Worm (Caenorhabditis elegans) whole organism, mixed stage, embryonic: Measurements from ENCODE around the gene fbxc-18.
"Not testable (repeated sequence)": the region's sequence is repeated elsewhere in the genome, so short reads cannot be mapped to it uniquely, and the experiment has no call there.

Experiments
- M03D4.4 ChIP-seq: sonication (generic microtip); optimal IDR thresholded peaks from 2 replicates; lab custom pipeline; 2017; ENCODE audit warnings: mild to moderate bottlenecking, missing genetic modification characterization, missing compliant biosample characterization
- blmp-1 ChIP-seq: fragments of 150-350 bp; optimal IDR thresholded peaks from 2 replicates; lab custom pipeline; 2014; ENCODE audit warnings: missing biosample characterization, missing genetic modification characterization
- ceh-39 ChIP-seq: fragments of 150-350 bp; optimal IDR thresholded peaks from 2 replicates; lab custom pipeline; 2014; ENCODE audit warnings: missing biosample characterization, missing genetic modification characterization
- ces-1 ChIP-seq: fragments of 150-350 bp; optimal IDR thresholded peaks from 2 replicates; lab custom pipeline; 2014; ENCODE audit warnings: missing biosample characterization, missing genetic modification reagents, missing genetic modification characterization
- drap-1 ChIP-seq: fragments of 200-800 bp; sonication (Bioruptor generic); optimal IDR thresholded peaks from 3 replicates; lab custom pipeline; 2018; ENCODE audit warnings: mild to moderate bottlenecking, missing genetic modification characterization, missing compliant biosample characterization
- elt-1 ChIP-seq: sonication (generic microtip); optimal IDR thresholded peaks from 2 replicates; lab custom pipeline; 2017; ENCODE audit warnings: missing genetic modification characterization, mild to moderate bottlenecking, missing compliant biosample characterization, antibody characterized with exemption, moderate library complexity, borderline replicate concordance; ENCODE audit not compliant: insufficient read depth
- elt-3 ChIP-seq: fragments of 150-350 bp; optimal IDR thresholded peaks from 2 replicates; lab custom pipeline; 2014; ENCODE audit warnings: missing biosample characterization, missing genetic modification characterization
- flh-1 ChIP-seq: fragments of 200-800 bp; sonication (Bioruptor generic); optimal IDR thresholded peaks from 2 replicates; lab custom pipeline; 2018; ENCODE audit warnings: mild to moderate bottlenecking, missing genetic modification characterization, moderate library complexity, missing compliant biosample characterization
- ham-2 ChIP-seq: fragments of 200-800 bp; sonication (Bioruptor generic); optimal IDR thresholded peaks from 2 replicates; lab custom pipeline; 2018; ENCODE audit warnings: mild to moderate bottlenecking, missing genetic modification characterization, missing compliant biosample characterization
- hlh-1 ChIP-seq: fragments of 150-350 bp; optimal IDR thresholded peaks from 2 replicates; lab custom pipeline; 2014; ENCODE audit warnings: missing biosample characterization, missing genetic modification reagents, missing genetic modification characterization
- lin-13 ChIP-seq: fragments of 150-350 bp; optimal IDR thresholded peaks from 2 replicates; lab custom pipeline; 2014; ENCODE audit warnings: missing biosample characterization, missing genetic modification characterization
- lin-32 ChIP-seq: fragments of 200-800 bp; sonication (Bioruptor generic); optimal IDR thresholded peaks from 2 replicates; lab custom pipeline; 2018; ENCODE audit warnings: mild to moderate bottlenecking, missing genetic modification characterization, missing compliant biosample characterization
- lsy-2 ChIP-seq: fragments of 150-350 bp; optimal IDR thresholded peaks from 2 replicates; lab custom pipeline; 2014; ENCODE audit warnings: missing biosample characterization, missing genetic modification characterization
- mab-5 ChIP-seq: fragments of 150-350 bp; optimal IDR thresholded peaks from 2 replicates; lab custom pipeline; 2014; ENCODE audit warnings: missing biosample characterization, missing genetic modification characterization
- mep-1 ChIP-seq: fragments of 150-350 bp; optimal IDR thresholded peaks from 2 replicates; lab custom pipeline; 2017; ENCODE audit warnings: missing biosample characterization, missing genetic modification reagents, missing genetic modification characterization, inconsistent platforms
- mls-2 ChIP-seq: sonication (generic microtip); optimal IDR thresholded peaks from 2 replicates; lab custom pipeline; 2016; ENCODE audit warnings: mild to moderate bottlenecking, missing genetic modification characterization, moderate library complexity, missing compliant biosample characterization
- nhr-12 ChIP-seq: fragments of 150-350 bp; optimal IDR thresholded peaks from 2 replicates; lab custom pipeline; 2014; ENCODE audit warnings: missing biosample characterization, missing genetic modification characterization
- nhr-2 ChIP-seq: fragments of 150-350 bp; optimal IDR thresholded peaks from 2 replicates; lab custom pipeline; 2014; ENCODE audit warnings: missing biosample characterization, missing genetic modification characterization
- nhr-28 ChIP-seq: fragments of 150-350 bp; optimal IDR thresholded peaks from 2 replicates; lab custom pipeline; 2014; ENCODE audit warnings: missing biosample characterization, missing genetic modification characterization
- nhr-76 ChIP-seq: sonication (generic microtip); optimal IDR thresholded peaks from 2 replicates; lab custom pipeline; 2017; ENCODE audit warnings: missing biosample characterization, missing genetic modification characterization
- pha-4 ChIP-seq: fragments of 150-350 bp; optimal IDR thresholded peaks from 2 replicates; lab custom pipeline; 2018; ENCODE audit warnings: missing biosample characterization, missing genetic modification reagents, missing genetic modification characterization
- sem-2 ChIP-seq: fragments of 200-800 bp; sonication (Bioruptor generic); optimal IDR thresholded peaks from 2 replicates; lab custom pipeline; 2018; ENCODE audit warnings: mild to moderate bottlenecking, missing genetic modification characterization, missing compliant biosample characterization
- snpc-4 ChIP-seq: fragments of 150-350 bp; optimal IDR thresholded peaks from 2 replicates; lab custom pipeline; 2014; ENCODE audit warnings: missing biosample characterization, missing genetic modification characterization
- unc-120 ChIP-seq: sonication (generic microtip); optimal IDR thresholded peaks from 2 replicates; lab custom pipeline; 2017; ENCODE audit warnings: missing genetic modification characterization, missing compliant biosample characterization; ENCODE audit not compliant: poor library complexity, severe bottlenecking
- unc-62 ChIP-seq: fragments of 150-350 bp; optimal IDR thresholded peaks from 2 replicates; lab custom pipeline; 2014; ENCODE audit warnings: missing biosample characterization, missing genetic modification reagents, missing genetic modification characterization
- zip-8 ChIP-seq: fragments of 150-350 bp; optimal IDR thresholded peaks from 2 replicates; lab custom pipeline; 2014; ENCODE audit warnings: missing biosample characterization, missing genetic modification characterization
- ztf-11 ChIP-seq: fragments of 150-350 bp; optimal IDR thresholded peaks from 2 replicates; lab custom pipeline; 2014; ENCODE audit warnings: missing biosample characterization, missing genetic modification characterization

The fbxc-18 gene

DNA sequence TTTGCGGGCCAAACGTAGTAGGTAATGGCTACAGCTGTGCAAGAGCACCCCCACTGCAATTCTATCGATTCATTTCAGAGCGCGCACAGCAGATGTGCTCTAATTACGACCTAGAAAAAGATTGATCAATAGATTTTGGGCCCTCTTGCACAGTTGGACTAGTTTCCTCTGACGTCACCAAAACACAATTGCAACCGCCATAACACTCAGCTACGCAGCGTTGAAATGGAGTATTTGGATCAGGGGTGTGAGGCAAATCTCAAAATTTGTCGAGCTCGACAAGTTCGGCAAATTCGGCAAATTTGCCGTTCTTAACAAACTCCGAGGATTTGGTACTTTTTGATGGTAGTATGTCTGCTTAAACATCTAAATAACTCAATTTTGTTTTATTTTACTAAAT is at the start of gene fbxc-18:
Gene fbxc-18, minus strand, starts transcription at position 101 of the 400 bp plus-strand sequence.
- TF ChIP-seq flh-1; nhr-2 (tag; lab: Kevin White, UChicago); mab-5 (tag; lab: Kevin White, UChicago): not testable (repeated sequence)
- TF ChIP-seq, all 35 proteins: peak for 0; not testable (repeated sequence) for 35

DNA sequence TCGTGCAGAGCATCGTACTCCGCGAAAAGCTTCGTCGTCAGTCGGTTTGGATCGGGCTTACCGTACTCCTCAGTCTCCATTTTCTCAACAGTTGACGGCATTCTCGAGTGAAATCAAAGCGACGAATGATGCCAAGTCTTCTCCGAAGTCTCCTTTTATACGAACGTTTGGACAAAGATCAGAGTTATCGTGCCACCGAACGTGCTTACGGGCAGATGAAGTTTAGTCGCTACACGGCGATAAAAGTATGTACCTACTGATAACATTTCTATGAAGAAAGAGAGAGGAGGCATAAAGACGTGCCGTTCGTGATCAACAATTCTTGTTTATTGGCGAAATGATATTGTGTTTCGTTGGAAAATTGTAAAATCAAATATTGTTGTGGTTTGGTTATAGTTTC is 39.5 kb upstream of the fbxc-18 start, which contains the start of gene F45D11.14:
Gene F45D11.14, minus strand, starts transcription at position 101 of the 400 bp plus-strand sequence.
- not testable (repeated sequence) for TF ChIP-seq drap-1 (GFP tag; lab: Kevin White, UChicago); lin-32; hlh-1 (tag; lab: Kevin White, UChicago)

DNA sequence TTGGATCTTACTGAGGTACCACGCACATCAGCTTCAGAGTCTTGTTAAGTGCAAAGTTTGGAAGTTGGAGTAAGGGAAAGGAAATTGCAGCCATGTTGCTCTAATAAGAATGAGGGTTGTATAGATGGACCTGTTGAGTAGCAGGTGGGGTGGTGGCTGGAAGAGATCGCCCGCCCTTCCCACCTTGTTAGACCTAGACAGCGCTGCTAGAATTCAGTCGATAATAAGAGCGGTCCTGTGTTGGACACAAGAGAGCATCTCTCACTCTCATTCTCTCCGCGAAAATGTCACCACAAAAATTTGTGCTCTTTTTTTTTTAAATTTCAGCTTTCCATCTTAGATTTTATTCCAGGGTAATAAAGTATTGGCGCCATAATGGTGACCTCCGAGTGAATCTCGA is 34.5 kb upstream of the fbxc-18 start, which contains the start of the genes fbxb-30 and F45D11.5:
Gene fbxb-30, minus strand, starts transcription at position 101 of the 400 bp plus-strand sequence.
Gene F45D11.5, plus strand, starts transcription at position 352 of the 400 bp plus-strand sequence.
- TF ChIP-seq nhr-2 (tag; lab: Kevin White, UChicago) = no peak
- no peak for TF ChIP-seq elt-1 (tag; lab: Kevin White, UChicago)
- no peak for TF ChIP-seq M03D4.4
- TF ChIP-seq sem-2 (GFP tag; lab: Kevin White, UChicago) = no peak
- no peak for TF ChIP-seq lin-13 (tag; lab: Kevin White, UChicago)
- no peak for TF ChIP-seq zip-8
- TF ChIP-seq nhr-76 (tag; lab: Kevin White, UChicago) = no peak
- TF ChIP-seq, all 35 proteins: peak for 0

DNA sequence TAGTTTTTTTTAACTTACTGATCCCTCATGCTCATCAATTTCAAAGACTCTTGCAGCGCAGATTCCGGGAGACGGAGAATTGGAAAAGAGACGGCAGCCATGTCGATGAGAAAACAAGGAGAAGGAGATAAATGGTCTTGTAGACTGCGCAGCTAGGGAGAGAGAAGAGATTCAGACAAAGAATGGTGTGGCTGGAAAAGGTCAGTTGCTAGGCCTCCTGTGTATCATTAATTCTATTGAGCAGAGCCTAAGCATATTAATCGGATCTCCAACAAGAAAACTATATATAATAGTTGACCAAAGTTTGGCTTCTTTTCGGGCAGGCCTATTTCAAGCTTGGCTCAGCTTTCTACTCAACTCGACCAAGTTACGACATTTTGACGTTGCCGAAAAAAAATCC is 32.6 kb upstream of the fbxc-18 start, which contains the start of gene fbxb-29:
Gene fbxb-29, minus strand, starts transcription at position 101 of the 400 bp plus-strand sequence.
- TF ChIP-seq ceh-39 (tag; lab: Kevin White, UChicago) (no peak), ham-2 (GFP tag; lab: Kevin White, UChicago) (no peak), mep-1 (no peak), nhr-28 (tag; lab: Kevin White, UChicago) (no peak), ztf-11 (no peak), unc-120 (tag; lab: Kevin White, UChicago) (no peak), pha-4 (tag; lab: Kevin White, UChicago) (no peak), lin-32 (no peak), lin-13 (tag; lab: Kevin White, UChicago) (no peak), nhr-2 (tag; lab: Kevin White, UChicago) (no peak), sem-2 (GFP tag; lab: Kevin White, UChicago) (no peak), unc-62 (GFP tag; lab: Kevin White, UChicago) (no peak), mls-2 (no peak), mab-5 (tag; lab: Kevin White, UChicago) (no peak), M03D4.4 (no peak), blmp-1 (tag; lab: Kevin White, UChicago) (no peak)
- TF ChIP-seq, all 35 proteins: peak for 0

DNA sequence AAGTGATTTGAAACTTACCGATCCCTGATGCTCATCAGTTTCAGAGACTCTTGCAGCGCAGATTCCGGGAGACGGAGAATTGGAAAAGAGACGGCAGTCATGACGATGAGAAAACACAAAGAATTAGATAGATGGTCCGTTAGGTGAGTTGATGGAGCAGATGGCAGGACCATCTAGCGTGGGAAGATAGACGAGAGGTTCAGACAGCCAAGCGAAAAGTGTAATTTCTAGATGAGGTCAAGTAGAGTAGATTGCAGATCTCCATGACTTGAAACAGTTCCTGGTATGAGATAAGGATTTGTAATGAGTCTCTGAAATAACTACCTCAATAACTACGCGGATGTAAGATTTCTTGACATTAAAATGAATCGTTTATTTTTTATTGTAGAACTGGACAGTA is 29.2 kb upstream of the fbxc-18 start, which contains the start of gene F45D11.11:
Gene F45D11.11, minus strand, starts transcription at position 101 of the 400 bp plus-strand sequence.
- not testable (repeated sequence) for TF ChIP-seq snpc-4 (tag; lab: Kevin White, UChicago); ceh-39 (tag; lab: Kevin White, UChicago); zip-8

DNA sequence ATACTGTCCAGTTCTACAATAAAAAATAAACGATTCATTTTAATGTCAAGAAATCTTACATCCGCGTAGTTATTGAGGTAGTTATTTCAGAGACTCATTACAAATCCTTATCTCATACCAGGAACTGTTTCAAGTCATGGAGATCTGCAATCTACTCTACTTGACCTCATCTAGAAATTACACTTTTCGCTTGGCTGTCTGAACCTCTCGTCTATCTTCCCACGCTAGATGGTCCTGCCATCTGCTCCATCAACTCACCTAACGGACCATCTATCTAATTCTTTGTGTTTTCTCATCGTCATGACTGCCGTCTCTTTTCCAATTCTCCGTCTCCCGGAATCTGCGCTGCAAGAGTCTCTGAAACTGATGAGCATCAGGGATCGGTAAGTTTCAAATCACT is 27.4 kb upstream of the fbxc-18 start, which contains the start of gene F45D11.7:
Gene F45D11.7, plus strand, starts transcription at position 301 of the 400 bp plus-strand sequence.
- not testable (repeated sequence) for TF ChIP-seq pha-4 (tag; lab: Kevin White, UChicago); ceh-39 (tag; lab: Kevin White, UChicago); mep-1
- TF ChIP-seq, all 35 proteins: peak for 0; not testable (repeated sequence) for 35

DNA sequence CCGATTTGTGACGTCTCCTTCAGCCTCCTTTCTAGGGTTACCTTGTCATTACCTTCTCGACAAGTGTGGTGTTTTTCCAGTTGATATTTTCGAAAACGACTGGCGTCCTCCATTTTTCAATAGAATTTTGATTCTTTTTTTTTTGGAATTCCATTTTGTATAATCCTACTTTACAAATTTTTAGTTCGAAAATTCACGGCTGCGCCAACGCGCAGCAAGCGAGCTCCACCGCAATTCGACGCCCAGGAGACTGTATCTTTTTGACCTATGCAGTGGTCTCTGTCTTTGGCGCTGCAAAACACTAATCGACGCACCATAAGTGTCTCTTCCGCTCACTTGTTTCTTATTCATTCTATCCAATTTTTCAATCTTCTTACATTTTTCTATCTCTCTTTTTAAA is 24.4 kb upstream of the fbxc-18 start, which contains the start of gene fbxc-42:
Gene fbxc-42, plus strand, starts transcription at position 301 of the 400 bp plus-strand sequence.
- TF ChIP-seq lin-13 (tag; lab: Kevin White, UChicago) (no peak), ces-1 (GFP tag; lab: Kevin White, UChicago) (no peak), nhr-12 (tag; lab: Kevin White, UChicago) (no peak), mab-5 (tag; lab: Kevin White, UChicago) (no peak), lin-32 (no peak), M03D4.4 (no peak), ztf-11 (no peak), elt-3 (tag; lab: Kevin White, UChicago) (no peak), unc-120 (tag; lab: Kevin White, UChicago) (no peak), sem-2 (GFP tag; lab: Kevin White, UChicago) (no peak), ceh-39 (tag; lab: Kevin White, UChicago) (no peak), mls-2 (no peak), nhr-76 (tag; lab: Kevin White, UChicago) (no peak), mep-1 (no peak), unc-62 (GFP tag; lab: Kevin White, UChicago) (no peak), lsy-2 (tag; lab: Kevin White, UChicago) (no peak)
